Fruit fly (Drosophila melanogaster): ENCODE results near the gene Smyd3.

The Smyd3 gene

dm6 chrX:2593753-2594096 is 15.0 kb downstream of the Smyd3 start (continued):
- peak; percentile 89 for TF ChIP-seq CG32767 (GFP tag; IDR thresholded peaks at IDR 0.05)
- TF ChIP-seq Ravus (GFP tag; IDR thresholded peaks at IDR 0.05): peak; percentile 82
- no peak for TF ChIP-seq CG17912 (GFP tag; optimal IDR thresholded peaks at IDR 0.05)
- TF ChIP-seq CG11504 (tag; optimal IDR thresholded peaks at IDR 0.05): peak; percentile 91
- TF ChIP-seq BtbVII (GFP tag; optimal IDR thresholded peaks at IDR 0.05): peak; percentile 93
- TF ChIP-seq eyg (GFP tag; optimal IDR thresholded peaks at IDR 0.05): peak; percentile 79
- TF ChIP-seq CrebB (tag; optimal IDR thresholded peaks at IDR 0.05): peak; percentile 84
- peak; percentile 98 for TF ChIP-seq Ets65A (GFP tag)
- peak; percentile 96 for TF ChIP-seq Atf6 (GFP tag; IDR thresholded peaks at IDR 0.05)
- TF ChIP-seq bowl (GFP tag; IDR thresholded peaks at IDR 0.05): peak; percentile 85
- TF ChIP-seq CG4854 (GFP tag; optimal IDR thresholded peaks at IDR 0.05): peak; percentile 89
- TF ChIP-seq Myb (GFP tag; optimal IDR thresholded peaks at IDR 0.05): peak; percentile 78
- peak; percentile 90 for TF ChIP-seq CG8765 (GFP tag; IDR thresholded peaks at IDR 0.05)
- peak; percentile 97 for TF ChIP-seq row (GFP tag; IDR thresholded peaks at IDR 0.05)
- TF ChIP-seq Hsf (GFP tag; optimal IDR thresholded peaks at IDR 0.05): peak; percentile 88
- peak; percentile 79 for TF ChIP-seq CG10543 (GFP tag; optimal IDR thresholded peaks at IDR 0.05)
- TF ChIP-seq zen (tag; optimal IDR thresholded peaks at IDR 0.05): peak; percentile 56
- peak; percentile 67 for TF ChIP-seq CG4360 (GFP tag; IDR thresholded peaks at IDR 0.05)
- TF ChIP-seq Gug (GFP tag; IDR thresholded peaks at IDR 0.05): peak; percentile 96
- TF ChIP-seq Deaf1 (tag; optimal IDR thresholded peaks at IDR 0.05): peak; percentile 69
- peak; percentile 64 for TF ChIP-seq Mes4 (GFP tag; optimal IDR thresholded peaks at IDR 0.05)
- TF ChIP-seq en (GFP tag; optimal IDR thresholded peaks at IDR 0.05): peak; percentile 69
- TF ChIP-seq ara (GFP tag; IDR thresholded peaks at IDR 0.05): peak; percentile 92
- TF ChIP-seq CG14965 (GFP tag; optimal IDR thresholded peaks at IDR 0.05; ENCODE audit: borderline replicate concordance): peak; percentile 63
- TF ChIP-seq z (GFP tag; IDR thresholded peaks at IDR 0.05): peak; percentile 52; the same call in 1 of the 3 replicates
- no peak for TF ChIP-seq Tbp (GFP tag; optimal IDR thresholded peaks at IDR 0.05)
- TF ChIP-seq Hr51 (GFP tag; optimal IDR thresholded peaks at IDR 0.05): peak; percentile 81 to 88
- peak; percentile 66 for TF ChIP-seq CG7928 (GFP tag; optimal IDR thresholded peaks at IDR 0.05)
- peak; percentile 92 for TF ChIP-seq stc (GFP tag; IDR thresholded peaks at IDR 0.05)
- TF ChIP-seq mld (GFP tag; IDR thresholded peaks at IDR 0.05; ENCODE audit: partially characterized antibody): no peak
- TF ChIP-seq H15 (GFP tag; IDR thresholded peaks at IDR 0.05): peak; percentile 94
- TF ChIP-seq CG12659 (GFP tag; optimal IDR thresholded peaks at IDR 0.05): peak; percentile 93
- peak; percentile 87 for TF ChIP-seq CG3726 (GFP tag; IDR thresholded peaks at IDR 0.05)
- TF ChIP-seq abd-A (tag; optimal IDR thresholded peaks at IDR 0.05): no peak
- TF ChIP-seq dysf (GFP tag; IDR thresholded peaks at IDR 0.05): peak; percentile 97
- peak; percentile 77 for TF ChIP-seq CG10979 (tag; optimal IDR thresholded peaks at IDR 0.05)
- peak; percentile 66 for TF ChIP-seq CG10321 (GFP tag; IDR thresholded peaks at IDR 0.05)
- peak; percentile 57 for TF ChIP-seq CG14710 (tag; optimal IDR thresholded peaks at IDR 0.05)
- TF ChIP-seq Fer3 (tag; optimal IDR thresholded peaks at IDR 0.05): peak; percentile 93
- TF ChIP-seq zf30C (GFP tag; optimal IDR thresholded peaks at IDR 0.05): no peak
- no peak for TF ChIP-seq kni (GFP tag; optimal IDR thresholded peaks at IDR 0.05)
- TF ChIP-seq MESR4 (GFP tag; optimal IDR thresholded peaks at IDR 0.05): peak; percentile 30
- no peak for TF ChIP-seq zen2 (GFP tag; IDR thresholded peaks at IDR 0.05; ENCODE audit: partially characterized antibody)
- TF ChIP-seq klu (GFP tag; IDR thresholded peaks at IDR 0.05): peak; percentile 87
- TF ChIP-seq fu2 (GFP tag; optimal IDR thresholded peaks at IDR 0.05): peak; percentile 87
- TF ChIP-seq CG10565 (GFP tag; optimal IDR thresholded peaks at IDR 0.05): peak; percentile 47
- TF ChIP-seq Spps (tag; optimal IDR thresholded peaks at IDR 0.05): peak; percentile 39
- TF ChIP-seq lola (GFP tag; optimal IDR thresholded peaks at IDR 0.05): peak in 1 of 3 experiments; percentile 54
- no peak for TF ChIP-seq Doc3 (GFP tag; IDR thresholded peaks at IDR 0.05; ENCODE audit: partially characterized antibody)
- TF ChIP-seq HLH3B (GFP tag; IDR thresholded peaks at IDR 0.05): peak; percentile 94
- no peak for TF ChIP-seq CG2202 (tag; optimal IDR thresholded peaks at IDR 0.05)
